Worm (Caenorhabditis elegans): ENCODE measurements around the gene K10D6.3.

- TF ChIP-seq tbx-11 (GFP tag; IDR thresholded peaks at IDR 0.05) (no peak), ama-1 (optimal IDR thresholded peaks at IDR 0.05) (no peak), ets-7 (tag; optimal IDR thresholded peaks at IDR 0.05) (no peak), hnd-1 (tag; optimal IDR thresholded peaks at IDR 0.05) (no peak), flt-1 (GFP tag; IDR thresholded peaks at IDR 0.05) (no peak), ceh-13 (GFP tag; optimal IDR thresholded peaks at IDR 0.05) (no peak), tbx-37 (GFP tag; conservative IDR thresholded peaks at IDR 0.05) (no peak), tra-4 (tag; optimal IDR thresholded peaks at IDR 0.05) (no peak)
These were observed 44.6 kb downstream of the K10D6.3 start for ce11 chrV:11245029-11245428.

Measured in whole organism, early embryonic.